Worm (Caenorhabditis elegans): Measurements from ENCODE around the gene dgk-5.

The dgk-5 gene

ce11 chrII:6484876-6485526, 14.1 kb upstream of the dgk-5 start, which contains the start of the genes lido-16 and plpp-1.2:
Gene lido-16, minus strand, starts transcription at chrII:6484976.
Gene plpp-1.2, plus strand, starts transcription at chrII:6485476.
- TF ChIP-seq M03D4.4 (tag; optimal IDR thresholded peaks at IDR 0.05) (no peak), mab-5 (tag; optimal IDR thresholded peaks at IDR 0.05) (no peak), lin-32 (GFP tag; optimal IDR thresholded peaks at IDR 0.05) (no peak)

- TF ChIP-seq unc-62 (GFP tag; optimal IDR thresholded peaks at IDR 0.05), result peak; percentile 75
- TF ChIP-seq unc-39 (tag; optimal IDR thresholded peaks at IDR 0.05), result no peak
Observed at ce11 chrII:6482762-6483161, 11.9 kb upstream of the dgk-5 start.

- TF ChIP-seq elt-1 (tag; optimal IDR thresholded peaks at IDR 0.05; ENCODE audit: borderline replicate concordance, insufficient read depth), result no peak
- no peak for TF ChIP-seq hlh-1 (tag; optimal IDR thresholded peaks at IDR 0.05)
- TF ChIP-seq sptf-1 (tag; optimal IDR thresholded peaks at IDR 0.05), result no peak
- TF ChIP-seq ceh-39 (tag; optimal IDR thresholded peaks at IDR 0.05), result no peak
- no peak for TF ChIP-seq ham-2 (GFP tag; optimal IDR thresholded peaks at IDR 0.05)
- TF ChIP-seq lin-32 (GFP tag; optimal IDR thresholded peaks at IDR 0.05), result no peak
- peak; percentile 42 for TF ChIP-seq unc-120 (tag; optimal IDR thresholded peaks at IDR 0.05; ENCODE audit: poor library complexity, severe bottlenecking)
- TF ChIP-seq zip-8 (tag; optimal IDR thresholded peaks at IDR 0.05), result no peak
- TF ChIP-seq unc-62 (GFP tag; optimal IDR thresholded peaks at IDR 0.05), result peak; percentile 73
- no peak for TF ChIP-seq nhr-2 (tag; optimal IDR thresholded peaks at IDR 0.05)
Observed at ce11 chrII:6482102-6482501, 11.2 kb upstream of the dgk-5 start, which contains the start of gene del-10. Gene del-10, minus strand, starts transcription at chrII:6482125.

ce11 chrII:6476655-6477054, 5.8 kb upstream of the dgk-5 start, which contains the start of gene T28D9.4:
Gene T28D9.4, plus strand, starts transcription at chrII:6476955.
- TF ChIP-seq nhr-28 (tag; optimal IDR thresholded peaks at IDR 0.05) (no peak), drap-1 (GFP tag; optimal IDR thresholded peaks at IDR 0.05) (no peak), lin-13 (tag; optimal IDR thresholded peaks at IDR 0.05) (no peak), nhr-12 (tag; optimal IDR thresholded peaks at IDR 0.05) (no peak), unc-120 (tag; optimal IDR thresholded peaks at IDR 0.05; ENCODE audit: poor library complexity, severe bottlenecking) (no peak), hlh-1 (tag; optimal IDR thresholded peaks at IDR 0.05) (no peak), tbx-8 (GFP tag; optimal IDR thresholded peaks at IDR 0.05) (no peak), mls-2 (tag; optimal IDR thresholded peaks at IDR 0.05) (no peak), mab-5 (tag; optimal IDR thresholded peaks at IDR 0.05) (no peak), ceh-83 (GFP tag; optimal IDR thresholded peaks at IDR 0.05) (no peak), ztf-11 (tag; optimal IDR thresholded peaks at IDR 0.05) (no peak), flh-1 (GFP tag; optimal IDR thresholded peaks at IDR 0.05) (no peak), mep-1 (tag; optimal IDR thresholded peaks at IDR 0.05) (no peak), elt-3 (tag; optimal IDR thresholded peaks at IDR 0.05) (no peak), pha-4 (tag; optimal IDR thresholded peaks at IDR 0.05) (no peak)

ce11 chrII:6475180-6475737, 4.4 kb upstream of the dgk-5 start, which contains the start of gene T28D9.16:
Gene T28D9.16, plus strand, starts transcription at chrII:6475687.
- TF ChIP-seq elt-1 (tag; optimal IDR thresholded peaks at IDR 0.05; ENCODE audit: borderline replicate concordance, insufficient read depth) (no peak), lin-32 (GFP tag; optimal IDR thresholded peaks at IDR 0.05) (no peak), ceh-39 (tag; optimal IDR thresholded peaks at IDR 0.05) (no peak), nhr-2 (tag; optimal IDR thresholded peaks at IDR 0.05) (no peak), unc-39 (tag; optimal IDR thresholded peaks at IDR 0.05) (no peak), nhr-76 (tag; optimal IDR thresholded peaks at IDR 0.05) (no peak), blmp-1 (tag; optimal IDR thresholded peaks at IDR 0.05) (no peak), ces-1 (GFP tag; optimal IDR thresholded peaks at IDR 0.05) (no peak), ceh-43 (GFP tag; optimal IDR thresholded peaks at IDR 0.05) (no peak), unc-120 (tag; optimal IDR thresholded peaks at IDR 0.05; ENCODE audit: poor library complexity, severe bottlenecking) (no peak)

ce11 chrII:6469340-6469739, 1.5 kb downstream of the dgk-5 start:
- TF ChIP-seq ham-2 (GFP tag; optimal IDR thresholded peaks at IDR 0.05) (no peak), tbx-8 (GFP tag; optimal IDR thresholded peaks at IDR 0.05) (no peak), lsy-2 (tag; optimal IDR thresholded peaks at IDR 0.05) (no peak), M03D4.4 (tag; optimal IDR thresholded peaks at IDR 0.05) (no peak), unc-39 (tag; optimal IDR thresholded peaks at IDR 0.05) (no peak), lin-13 (tag; optimal IDR thresholded peaks at IDR 0.05) (no peak), bed-3 (GFP tag; optimal IDR thresholded peaks at IDR 0.05) (no peak), nhr-12 (tag; optimal IDR thresholded peaks at IDR 0.05) (no peak), unc-120 (tag; optimal IDR thresholded peaks at IDR 0.05; ENCODE audit: poor library complexity, severe bottlenecking) (no peak), unc-62 (GFP tag; optimal IDR thresholded peaks at IDR 0.05) (no peak), lin-32 (GFP tag; optimal IDR thresholded peaks at IDR 0.05) (no peak)
